Fruit fly (Drosophila melanogaster) Kc167 (cell line): Measurements from ENCODE around the gene shf.

Source experiments
- Sin3A ChIP-seq: fragments of >200 bp; optimal IDR thresholded peaks from 2 replicates; lab custom pipeline; 2018; ENCODE audit warnings: missing external identifiers
- insv ChIP-seq: fragments of >200 bp; optimal IDR thresholded peaks from 3 replicates; lab custom pipeline; 2018; ENCODE audit warnings: missing external identifiers
- psq ChIP-seq: fragments of >200 bp; optimal IDR thresholded peaks from 2 replicates; lab custom pipeline; 2017; ENCODE audit warnings: missing external identifiers
- ttk ChIP-seq: sonication (Bioruptor generic); optimal IDR thresholded peaks from 2 replicates; lab custom pipeline; 2017; ENCODE audit warnings: missing external identifiers

DNA sequence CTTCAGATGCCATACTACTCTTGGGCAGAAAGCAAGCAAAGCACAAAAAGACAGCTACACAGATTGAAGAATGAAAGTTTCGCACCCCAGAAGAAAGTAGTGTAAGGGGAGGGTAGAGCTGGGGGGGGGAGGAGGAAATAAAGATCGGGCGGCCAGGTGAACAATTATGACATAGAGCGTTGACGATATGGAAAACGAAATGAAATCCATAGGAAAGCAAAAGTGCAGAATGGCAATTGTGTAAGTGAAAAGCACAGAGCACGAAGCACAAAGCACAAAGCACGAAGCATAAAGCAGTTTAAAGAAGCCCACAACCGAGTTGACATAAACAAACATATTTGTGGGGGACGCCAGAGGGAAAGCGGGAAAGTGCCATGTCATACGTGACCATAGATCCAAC, 17.5 kb upstream of the shf start:
- TF ChIP-seq ttk (lab: Kevin White, UChicago): no peak
- TF ChIP-seq Sin3A (lab: Kevin White, UChicago): no peak
- TF ChIP-seq psq: no peak
- TF ChIP-seq insv: no peak
